Fruit fly (Drosophila melanogaster) whole organism, embryonic: ENCODE results near the gene CG5644.

Experiments
- Ada2b ChIP-seq: fragments of 200-800 bp; sonication (Bioruptor generic); IDR thresholded peaks from 2 replicates; pipeline ENCODE4 v1.3.6; 2022; ENCODE audit warnings: missing biosample characterization, missing genetic modification characterization
- Awh ChIP-seq: fragments of 200-800 bp; sonication (Bioruptor generic); IDR thresholded peaks from 2 replicates; pipeline ENCODE4, ENCODE4 v1.3.6; 2022; ENCODE audit warnings: missing biosample characterization, missing genetic modification characterization
- B-H2 ChIP-seq: fragments of 200-800 bp; sonication (Bioruptor generic); optimal IDR thresholded peaks from 2 replicates; lab custom pipeline; 2018; ENCODE audit warnings: missing biosample characterization, mild to moderate bottlenecking, missing genetic modification characterization
- Bdp1 ChIP-seq: fragments of 200-800 bp; sonication (Bioruptor generic); optimal IDR thresholded peaks from 3 replicates; lab custom pipeline; 2016; ENCODE audit warnings: missing biosample characterization, missing genetic modification characterization
- C15 ChIP-seq: fragments of 200-800 bp; sonication (Bioruptor generic); IDR thresholded peaks from 3 replicates; pipeline ENCODE4 v1.3.6; 2022; ENCODE audit warnings: missing biosample characterization, missing genetic modification characterization
- CG10431 ChIP-seq: fragments of 200-800 bp; sonication (Bioruptor generic); optimal IDR thresholded peaks from 3 replicates; lab custom pipeline; 2018; ENCODE audit warnings: missing biosample characterization, mild to moderate bottlenecking, missing genetic modification characterization
- CG10462 ChIP-seq: fragments of 200-800 bp; sonication (Bioruptor generic); optimal IDR thresholded peaks from 2 replicates; lab custom pipeline; 2016; ENCODE audit warnings: missing biosample characterization, missing genetic modification characterization
- CG10959 ChIP-seq: fragments of 200-800 bp; sonication (Bioruptor generic); IDR thresholded peaks from 2 replicates; pipeline ENCODE4 v1.3.6; 2022; ENCODE audit warnings: missing biosample characterization, missing genetic modification characterization
- CG17186 ChIP-seq: fragments of 200-800 bp; sonication (Bioruptor generic); optimal IDR thresholded peaks from 3 replicates; lab custom pipeline; 2017; ENCODE audit warnings: missing biosample characterization, missing genetic modification reagents, missing genetic modification characterization
- CG2116 ChIP-seq: fragments of 200-800 bp; sonication (Bioruptor generic); optimal IDR thresholded peaks from 3 replicates; lab custom pipeline; 2018; ENCODE audit warnings: missing biosample characterization, mild to moderate bottlenecking, missing genetic modification characterization
- CG30403 ChIP-seq: fragments of 200-800 bp; sonication (Bioruptor generic); optimal IDR thresholded peaks from 3 replicates; lab custom pipeline; 2016; ENCODE audit warnings: missing biosample characterization, missing genetic modification characterization
- CG32772 ChIP-seq: fragments of 200-800 bp; sonication (Bioruptor generic); IDR thresholded peaks from 2 replicates; pipeline ENCODE4 v1.3.6; 2022; ENCODE audit warnings: missing biosample characterization, missing genetic modification characterization
- CG4424 ChIP-seq: fragments of 200-800 bp; sonication (Bioruptor generic); optimal IDR thresholded peaks from 3 replicates; lab custom pipeline; 2016; ENCODE audit warnings: missing biosample characterization, missing genetic modification characterization
- CG4617 ChIP-seq: fragments of 200-800 bp; sonication (Bioruptor generic); optimal IDR thresholded peaks from 3 replicates; lab custom pipeline; 2016; ENCODE audit warnings: missing biosample characterization, missing genetic modification characterization, borderline replicate concordance
- CG5180 ChIP-seq: fragments of 200-800 bp; sonication (Bioruptor generic); optimal IDR thresholded peaks from 3 replicates; lab custom pipeline; 2017; ENCODE audit warnings: missing biosample characterization, missing genetic modification characterization, mild to moderate bottlenecking, moderate library complexity, missing genetic modification reagents
- CG6791 ChIP-seq: fragments of 200-800 bp; sonication (Bioruptor generic); IDR thresholded peaks from 3 replicates; pipeline ENCODE4 v1.3.6; 2022; ENCODE audit warnings: missing biosample characterization, missing genetic modification characterization; ENCODE audit not compliant: partially characterized antibody
- CG7271 ChIP-seq: fragments of 200-800 bp; sonication (Bioruptor generic); optimal IDR thresholded peaks from 2 replicates; lab custom pipeline; 2018; ENCODE audit warnings: missing biosample characterization, mild to moderate bottlenecking, missing genetic modification characterization, moderate library complexity
- CG7786 ChIP-seq: fragments of 200-800 bp; sonication (Bioruptor generic); optimal IDR thresholded peaks from 2 replicates; lab custom pipeline; 2016; ENCODE audit warnings: missing biosample characterization, missing genetic modification characterization
- CG9437 ChIP-seq: fragments of 200-800 bp; sonication (Bioruptor generic); optimal IDR thresholded peaks from 2 replicates; lab custom pipeline; 2018; ENCODE audit warnings: missing biosample characterization, mild to moderate bottlenecking, missing genetic modification characterization
- CoRest ChIP-seq: fragments of 200-800 bp; sonication (Bioruptor generic); optimal IDR thresholded peaks from 3 replicates; lab custom pipeline; 2018; ENCODE audit warnings: missing biosample characterization, mild to moderate bottlenecking, missing genetic modification characterization, moderate library complexity
- H15 ChIP-seq: fragments of 200-800 bp; sonication (Bioruptor generic); IDR thresholded peaks from 3 replicates; pipeline ENCODE4 v1.3.6; 2022; ENCODE audit warnings: missing biosample characterization, missing genetic modification characterization
- H2.0 ChIP-seq: fragments of 200-800 bp; sonication (Bioruptor generic); IDR thresholded peaks from 2 replicates; pipeline ENCODE4 v1.3.6; 2022; ENCODE audit warnings: missing biosample characterization, missing genetic modification characterization
- HLH54F ChIP-seq: fragments of 200-800 bp; sonication (Bioruptor generic); optimal IDR thresholded peaks from 3 replicates; lab custom pipeline; 2016; ENCODE audit warnings: missing biosample characterization, missing genetic modification characterization
- Hey ChIP-seq: fragments of 200-800 bp; sonication (Bioruptor generic); optimal IDR thresholded peaks from 3 replicates; lab custom pipeline; 2018; ENCODE audit warnings: missing biosample characterization, mild to moderate bottlenecking, missing genetic modification characterization
- Hr51 ChIP-seq, 2 experiments: fragments of 200-800 bp; sonication (Bioruptor generic); optimal IDR thresholded peaks; 2 replicates in 1 of 2; 3 replicates in 1 of 2; lab custom pipeline; 2016 to 2018; ENCODE audit warnings: missing biosample characterization in 2 of 2, missing genetic modification characterization in 2 of 2, mild to moderate bottlenecking in 1 of 2, moderate library complexity in 1 of 2
- Lpt ChIP-seq: fragments of >200 bp; optimal IDR thresholded peaks from 2 replicates; lab custom pipeline; 2018; ENCODE audit warnings: missing biosample characterization, missing genetic modification characterization
- Myb ChIP-seq: fragments of 200-800 bp; sonication (Bioruptor generic); optimal IDR thresholded peaks from 2 replicates; lab custom pipeline; 2016; ENCODE audit warnings: missing biosample characterization, missing genetic modification characterization
- Neu2 ChIP-seq: fragments of 200-800 bp; sonication (Bioruptor generic); optimal IDR thresholded peaks from 3 replicates; lab custom pipeline; 2016; ENCODE audit warnings: missing biosample characterization, missing genetic modification characterization, borderline replicate concordance
- Nf-YC ChIP-seq: fragments of 200-800 bp; optimal IDR thresholded peaks from 3 replicates; lab custom pipeline; 2019; ENCODE audit warnings: missing biosample characterization, mild to moderate bottlenecking, missing genetic modification characterization, moderate library complexity
- Ssrp ChIP-seq: fragments of 200-800 bp; sonication (Bioruptor generic); optimal IDR thresholded peaks from 2 replicates; lab custom pipeline; 2018; ENCODE audit warnings: missing biosample characterization, mild to moderate bottlenecking, missing genetic modification characterization, moderate library complexity
- Taf1 ChIP-seq: fragments of 200-800 bp; sonication (Bioruptor generic); IDR thresholded peaks from 2 replicates; pipeline ENCODE4 v1.3.6; 2022; ENCODE audit warnings: missing biosample characterization, missing genetic modification characterization
- Xbp1 ChIP-seq: fragments of 200-800 bp; sonication (Bioruptor generic); optimal IDR thresholded peaks from 3 replicates; lab custom pipeline; 2016; ENCODE audit warnings: missing biosample characterization, mild to moderate bottlenecking, missing genetic modification characterization
- cwo ChIP-seq: fragments of 200-800 bp; sonication (Bioruptor generic); optimal IDR thresholded peaks from 3 replicates; lab custom pipeline; 2017; ENCODE audit warnings: missing biosample characterization, missing genetic modification characterization, mild to moderate bottlenecking, moderate library complexity, missing genetic modification reagents
- dati ChIP-seq: fragments of 200-800 bp; sonication (Bioruptor generic); IDR thresholded peaks from 2 replicates; pipeline ENCODE4 v1.3.6; 2022; ENCODE audit warnings: missing biosample characterization, missing genetic modification characterization
- dmrt11E ChIP-seq: fragments of 200-800 bp; sonication (Bioruptor generic); optimal IDR thresholded peaks from 3 replicates; lab custom pipeline; 2018; ENCODE audit warnings: missing biosample characterization, mild to moderate bottlenecking, missing genetic modification characterization, moderate library complexity
- grau ChIP-seq: fragments of 200-800 bp; optimal IDR thresholded peaks from 3 replicates; lab custom pipeline; 2019; ENCODE audit warnings: missing biosample characterization, mild to moderate bottlenecking, missing genetic modification characterization, moderate library complexity
- h ChIP-seq: fragments of >200 bp; optimal IDR thresholded peaks from 2 replicates; lab custom pipeline; 2017
- hb ChIP-seq: fragments of 200-800 bp; sonication (Bioruptor generic); IDR thresholded peaks from 3 replicates; pipeline ENCODE4 v1.3.6; 2022; ENCODE audit warnings: missing biosample characterization, missing genetic modification characterization; ENCODE audit not compliant: partially characterized antibody
- knrl ChIP-seq: fragments of 200-800 bp; sonication (Bioruptor generic); IDR thresholded peaks from 3 replicates; pipeline ENCODE4 v1.3.6; 2022; ENCODE audit warnings: missing biosample characterization, missing genetic modification characterization; ENCODE audit not compliant: partially characterized antibody
- lola ChIP-seq, 3 experiments: fragments of >200 bp in 2 of 3; fragments of 200-800 bp in 1 of 3; sonication (Bioruptor generic) in 1 of 3; optimal IDR thresholded peaks; 2 replicates each; lab custom pipeline; 2017 to 2019; ENCODE audit warnings: missing biosample characterization in 3 of 3, missing genetic modification characterization in 3 of 3, mild to moderate bottlenecking in 1 of 3, moderate library complexity in 1 of 3
- otp ChIP-seq: fragments of 200-800 bp; sonication (Bioruptor generic); IDR thresholded peaks from 3 replicates; pipeline ENCODE4, ENCODE4 v1.3.6; 2022; ENCODE audit warnings: missing biosample characterization, missing genetic modification characterization
- pfk ChIP-seq: fragments of 200-800 bp; sonication (Bioruptor generic); optimal IDR thresholded peaks from 2 replicates; lab custom pipeline; 2018; ENCODE audit warnings: missing biosample characterization, mild to moderate bottlenecking, missing genetic modification characterization, moderate library complexity
- prd ChIP-seq, 3 experiments: fragments of >200 bp in 2 of 3; fragments of 200-800 bp in 1 of 3; sonication (Bioruptor generic) in 1 of 3; optimal IDR thresholded peaks in 2 of 3; IDR thresholded peaks in 1 of 3; 2 replicates in 2 of 3; 3 replicates in 1 of 3; pipeline versions ENCODE4 v1.3.6 to Lab custom; 2017 to 2022; ENCODE audit warnings: missing biosample characterization in 1 of 3, missing genetic modification characterization in 1 of 3
- run ChIP-seq: fragments of 200-800 bp; sonication (Bioruptor generic); optimal IDR thresholded peaks from 3 replicates; lab custom pipeline; 2018; ENCODE audit warnings: missing biosample characterization, mild to moderate bottlenecking, missing genetic modification characterization
- sens-2 ChIP-seq: fragments of 200-800 bp; sonication (Bioruptor generic); IDR thresholded peaks from 2 replicates; pipeline ENCODE4 v1.3.6; 2022; ENCODE audit warnings: missing biosample characterization, missing genetic modification characterization
- slp2 ChIP-seq: fragments of 200-800 bp; sonication (Bioruptor generic); optimal IDR thresholded peaks from 2 replicates; lab custom pipeline; 2016; ENCODE audit warnings: missing biosample characterization, missing genetic modification characterization
- so ChIP-seq: fragments of 200-800 bp; sonication (Bioruptor generic); IDR thresholded peaks from 3 replicates; pipeline ENCODE4 v1.3.6; 2022; ENCODE audit warnings: missing biosample characterization, missing genetic modification characterization
- wor ChIP-seq: fragments of 200-800 bp; sonication (Bioruptor generic); IDR thresholded peaks from 2 replicates; pipeline ENCODE4 v1.3.6; 2022; ENCODE audit warnings: missing biosample characterization, missing genetic modification characterization
- zen ChIP-seq: fragments of 200-800 bp; sonication (Bioruptor generic); optimal IDR thresholded peaks from 3 replicates; lab custom pipeline; 2018; ENCODE audit warnings: missing biosample characterization, mild to moderate bottlenecking, missing genetic modification characterization, moderate library complexity

The CG5644 gene

DNA sequence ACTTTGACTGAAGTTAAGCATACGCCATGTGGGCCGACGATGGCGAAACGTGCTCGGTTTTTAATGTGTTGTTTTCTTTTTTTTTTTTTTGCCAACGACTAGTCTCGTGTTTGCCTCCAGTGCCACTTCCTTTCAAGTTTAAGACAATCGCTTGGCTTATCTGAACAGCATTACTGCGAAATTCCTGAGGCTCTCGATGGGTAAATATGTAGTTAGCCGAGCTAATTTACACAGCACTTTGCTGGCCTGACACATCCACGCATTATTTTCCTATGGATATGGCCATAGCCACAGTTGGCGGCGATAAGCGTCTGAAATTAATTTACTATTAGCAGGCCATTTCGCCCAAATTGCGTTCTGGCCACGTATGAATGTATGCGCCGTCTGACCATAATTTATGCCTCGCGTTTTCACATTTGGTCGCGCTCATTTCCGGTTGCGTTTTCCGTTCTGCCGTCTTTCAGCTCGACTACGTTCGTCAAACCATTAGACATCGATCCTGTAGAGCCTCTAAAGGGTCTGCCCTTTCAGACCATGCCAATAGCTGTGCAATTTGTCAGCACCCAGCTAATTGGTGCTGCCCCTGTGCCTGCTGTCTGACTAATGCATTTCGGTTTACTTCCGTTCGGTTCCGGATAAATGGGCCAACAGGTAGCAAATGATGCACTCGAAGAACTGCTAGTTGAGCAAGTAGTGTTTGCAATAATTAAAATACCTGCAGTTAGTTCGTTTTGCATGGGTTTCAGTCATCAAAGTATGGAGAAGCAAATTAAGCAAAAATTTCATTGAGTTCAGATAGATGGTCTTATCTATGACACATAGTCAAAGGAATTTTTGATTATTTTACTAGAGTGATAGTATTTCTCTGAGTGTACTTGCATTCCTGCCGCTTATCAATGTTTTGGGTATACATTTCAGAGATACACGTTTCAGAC, 41.0 kb upstream of the CG5644 start (continued):
- no peak for TF ChIP-seq CG2116 (GFP tag; lab: Kevin White, UChicago)
- TF ChIP-seq cwo (GFP tag; lab: Kevin White, UChicago): peak; percentile 26
- no peak for TF ChIP-seq CG10462
- peak; percentile 34 for TF ChIP-seq Neu2 (GFP tag; lab: Kevin White, UChicago)
- TF ChIP-seq so (GFP tag; lab: Robert Waterston, UW): no peak
- no peak for TF ChIP-seq Xbp1 (GFP tag; lab: Kevin White, UChicago)
- TF ChIP-seq h: no peak
- no peak for TF ChIP-seq CG7786
- TF ChIP-seq H15 (GFP tag; lab: Robert Waterston, UW): no peak
- no peak for TF ChIP-seq Ssrp (tag; lab: Kevin White, UChicago)
- no peak for TF ChIP-seq Myb (GFP tag; lab: Kevin White, UChicago)
- no peak for TF ChIP-seq Taf1 (GFP tag; lab: Robert Waterston, UW)
- TF ChIP-seq dmrt11E (tag; lab: Kevin White, UChicago): peak; percentile 26
- no peak for TF ChIP-seq Ada2b (GFP tag; lab: Robert Waterston, UW)
- TF ChIP-seq C15 (GFP tag; lab: Robert Waterston, UW): no peak
- no peak for TF ChIP-seq hb (GFP tag; lab: Robert Waterston, UW)
- peak; percentile 98 for TF ChIP-seq zen (tag; lab: Kevin White, UChicago)
- no peak for TF ChIP-seq grau (tag; lab: Kevin White, UChicago)
- no peak for TF ChIP-seq CG4617 (GFP tag; lab: Kevin White, UChicago)
- no peak for TF ChIP-seq otp (GFP tag; lab: Robert Waterston, UW)
- TF ChIP-seq HLH54F (GFP tag; lab: Kevin White, UChicago): no peak
- TF ChIP-seq CG5180 (GFP tag; lab: Kevin White, UChicago): no peak
- no peak for TF ChIP-seq prd (optimal IDR thresholded peaks at IDR 0.05; lab: Kevin White, UChicago)
- TF ChIP-seq prd (GFP tag; IDR thresholded peaks at IDR 0.05; lab: Robert Waterston, UW): peak; percentile 81
- no peak for TF ChIP-seq CG4424 (GFP tag; lab: Kevin White, UChicago)
- no peak for TF ChIP-seq dati
- TF ChIP-seq Hr51 (GFP tag; optimal IDR thresholded peaks at IDR 0.05; lab: Kevin White, UChicago): no peak
- TF ChIP-seq pfk (GFP tag; lab: Kevin White, UChicago): no peak
- TF ChIP-seq run (tag; lab: Kevin White, UChicago): no peak
- no peak for TF ChIP-seq CoRest (tag; lab: Kevin White, UChicago)
- no peak for TF ChIP-seq CG30403 (GFP tag; lab: Kevin White, UChicago)
- no peak for TF ChIP-seq CG9437 (GFP tag; lab: Kevin White, UChicago)
- no peak for TF ChIP-seq sens-2 (GFP tag; lab: Robert Waterston, UW)
- no peak for TF ChIP-seq Bdp1 (GFP tag; lab: Kevin White, UChicago)
- peak in 1 of 3 experiments; percentile 28 for TF ChIP-seq lola (GFP tag; optimal IDR thresholded peaks at IDR 0.05; lab: Kevin White, UChicago)
- TF ChIP-seq wor (GFP tag; lab: Robert Waterston, UW): no peak
- no peak for TF ChIP-seq Hey (tag; lab: Kevin White, UChicago)
- no peak for TF ChIP-seq knrl (GFP tag; lab: Robert Waterston, UW)
- no peak for TF ChIP-seq H2.0 (GFP tag; lab: Robert Waterston, UW)
- TF ChIP-seq CG6791 (GFP tag; lab: Robert Waterston, UW): no peak
- no peak for TF ChIP-seq CG10959
- TF ChIP-seq Nf-YC: no peak
- no peak for TF ChIP-seq CG17186
- TF ChIP-seq CG7271 (tag; lab: Kevin White, UChicago): peak; percentile 58
- no peak for TF ChIP-seq slp2 (GFP tag; lab: Kevin White, UChicago)
- no peak for TF ChIP-seq B-H2
- TF ChIP-seq Awh: no peak
- TF ChIP-seq CG32772 (GFP tag; lab: Robert Waterston, UW): no peak
- no peak for TF ChIP-seq CG10431 (GFP tag; lab: Kevin White, UChicago)
- no peak for TF ChIP-seq Lpt (GFP tag; lab: Kevin White, UChicago)
